Worm (Caenorhabditis elegans) whole organism, L1 larva: Measurements from ENCODE around the gene eelo-2.

Source experiments
- C34B4.2 ChIP-seq: sonication (generic microtip); optimal IDR thresholded peaks from 2 replicates; lab custom pipeline; 2017; ENCODE audit warnings: mild to moderate bottlenecking, missing genetic modification characterization, missing compliant biosample characterization
- ama-1 ChIP-seq: fragments of 150-350 bp; optimal IDR thresholded peaks from 2 replicates; lab custom pipeline; 2014
- fkh-8 ChIP-seq: sonication (generic microtip); optimal IDR thresholded peaks from 2 replicates; lab custom pipeline; 2016; ENCODE audit warnings: mild to moderate bottlenecking, missing genetic modification characterization, missing compliant biosample characterization
- fos-1 ChIP-seq: fragments of 150-350 bp; optimal IDR thresholded peaks from 2 replicates; lab custom pipeline; 2014; ENCODE audit warnings: missing biosample characterization, missing genetic modification characterization
- skn-1 ChIP-seq: fragments of 150-350 bp; optimal IDR thresholded peaks from 2 replicates; lab custom pipeline; 2014; ENCODE audit warnings: missing biosample characterization, missing genetic modification characterization
- swsn-7 ChIP-seq: sonication (generic microtip); optimal IDR thresholded peaks from 2 replicates; lab custom pipeline; 2016; ENCODE audit warnings: missing genetic modification characterization, missing compliant biosample characterization
- tbx-2 ChIP-seq: sonication (generic microtip); optimal IDR thresholded peaks from 2 replicates; lab custom pipeline; 2016; ENCODE audit warnings: missing genetic modification characterization, missing compliant biosample characterization

- TF ChIP-seq fkh-8 (no peak), tbx-2 (tag; lab: Kevin White, UChicago) (no peak), skn-1 (tag; lab: Kevin White, UChicago) (no peak), ama-1 (lab: Kevin White, UChicago) (no peak), swsn-7 (tag; lab: Kevin White, UChicago) (no peak), C34B4.2 (no peak), fos-1 (tag; lab: Kevin White, UChicago) (no peak)
These were observed 19.0 kb upstream of the eelo-2 start, which contains the start of gene npr-32 for ce11 chrIV:17230958-17231357.
